Worm (Caenorhabditis elegans): ENCODE data around the gene spin-2.

- TF ChIP-seq ama-1 (optimal IDR thresholded peaks at IDR 0.05) (no peak), B0310.2 (tag; optimal IDR thresholded peaks at IDR 0.05) (no peak), hmg-4 (GFP tag; optimal IDR thresholded peaks at IDR 0.05) (no peak), tbx-37 (GFP tag; conservative IDR thresholded peaks at IDR 0.05) (no peak), pes-1 (GFP tag; IDR thresholded peaks at IDR 0.05) (no peak), scrt-1 (GFP tag; IDR thresholded peaks at IDR 0.05) (no peak), ceh-36 (tag; optimal IDR thresholded peaks at IDR 0.05) (no peak), ets-7 (tag; optimal IDR thresholded peaks at IDR 0.05) (no peak), tra-4 (tag; optimal IDR thresholded peaks at IDR 0.05) (no peak), flt-1 (GFP tag; IDR thresholded peaks at IDR 0.05) (no peak), ceh-13 (GFP tag; optimal IDR thresholded peaks at IDR 0.05) (no peak), sea-1 (GFP tag; conservative IDR thresholded peaks at IDR 0.05) (no peak)
Measured at ce11 chrIV:13080861-13081260, 5.9 kb upstream of the spin-2 start.
